Worm (Caenorhabditis elegans): Measurements from ENCODE around the gene F46B3.16.

- TF ChIP-seq unc-86 (tag; optimal IDR thresholded peaks at IDR 0.05) (no peak), ceh-9 (tag; optimal IDR thresholded peaks at IDR 0.05) (no peak), odd-2 (tag; optimal IDR thresholded peaks at IDR 0.05) (no peak), hlh-6 (tag; optimal IDR thresholded peaks at IDR 0.05) (no peak), ceh-19 (GFP tag; optimal IDR thresholded peaks at IDR 0.05) (no peak), ceh-31 (tag; optimal IDR thresholded peaks at IDR 0.05) (no peak)
Observed at ce11 chrV:20651923-20652322, 17.5 kb downstream of the F46B3.16 start.
